Fruit fly (Drosophila melanogaster): ENCODE results near the gene Pburs.

The Pburs gene

dm6 chr2L:14410331-14410730, 6.8 kb downstream of the Pburs start (continued):
- TF ChIP-seq z (GFP tag; IDR thresholded peaks at IDR 0.05): 0 out of 3 replicates have a peak, but pooled peaks have one; percentile 57
- peak; percentile 81 for TF ChIP-seq Aef1 (GFP tag; IDR thresholded peaks at IDR 0.05)
- TF ChIP-seq sna (GFP tag; IDR thresholded peaks at IDR 0.05; ENCODE audit: partially characterized antibody): peak; percentile 33
- peak; percentile 53 for TF ChIP-seq run (tag; optimal IDR thresholded peaks at IDR 0.05)
- TF ChIP-seq CG31365 (tag; optimal IDR thresholded peaks at IDR 0.05): peak; percentile 29
- TF ChIP-seq stwl (tag; optimal IDR thresholded peaks at IDR 0.05): peak; percentile 37
- peak; percentile 58; the same call in 1 of the 2 replicates for TF ChIP-seq CG32532 (GFP tag; IDR thresholded peaks at IDR 0.05)
- 0 out of 2 replicates have a peak, but pooled peaks have one; percentile 24 for TF ChIP-seq ato (GFP tag; IDR thresholded peaks at IDR 0.05; ENCODE audit: partially characterized antibody)
- TF ChIP-seq CG2199 (GFP tag; IDR thresholded peaks at IDR 0.05): 0 out of 3 replicates have a peak, but pooled peaks have one; percentile 25
- peak; percentile 19 for TF ChIP-seq sug (tag; optimal IDR thresholded peaks at IDR 0.05)
- TF ChIP-seq sc (optimal IDR thresholded peaks at IDR 0.05): no peak
- no peak for TF ChIP-seq sc (GFP tag; optimal IDR thresholded peaks at IDR 0.05)
- TF ChIP-seq Dll (GFP tag; IDR thresholded peaks at IDR 0.05; ENCODE audit: partially characterized antibody): 0 out of 4 replicates have a peak, but pooled peaks have one; percentile 12
- peak; percentile 31 for TF ChIP-seq Abd-B (GFP tag; optimal IDR thresholded peaks at IDR 0.05)
- peak; percentile 91 for TF ChIP-seq chinmo (GFP tag; IDR thresholded peaks at IDR 0.05; ENCODE audit: partially characterized antibody)
- peak; percentile 72 for TF ChIP-seq kah (GFP tag; optimal IDR thresholded peaks at IDR 0.05)
- no peak for TF ChIP-seq tup (GFP tag; optimal IDR thresholded peaks at IDR 0.05)
- TF ChIP-seq row (GFP tag; IDR thresholded peaks at IDR 0.05): peak; percentile 7; the same call in 1 of the 3 replicates
- peak; percentile 94 for TF ChIP-seq sd (tag; optimal IDR thresholded peaks at IDR 0.05)
- 0 out of 2 replicates have a peak, but pooled peaks have one; percentile 11 for TF ChIP-seq nerfin-2 (GFP tag; IDR thresholded peaks at IDR 0.05; ENCODE audit: partially characterized antibody)
- peak; percentile 22; the same call in 1 of the 2 replicates for TF ChIP-seq CG14014 (GFP tag; IDR thresholded peaks at IDR 0.05)
- TF ChIP-seq Lim3 (GFP tag; IDR thresholded peaks at IDR 0.05): no peak
- TF ChIP-seq Doc2 (GFP tag; IDR thresholded peaks at IDR 0.05): no peak
- peak; percentile 98 for TF ChIP-seq sr (GFP tag; IDR thresholded peaks at IDR 0.05)
- peak; percentile 11 for TF ChIP-seq nom (GFP tag; optimal IDR thresholded peaks at IDR 0.05)
- no peak for TF ChIP-seq CG9609 (GFP tag; optimal IDR thresholded peaks at IDR 0.05)
- peak; percentile 39 for TF ChIP-seq nau (GFP tag; optimal IDR thresholded peaks at IDR 0.05)
- TF ChIP-seq phol (tag; optimal IDR thresholded peaks at IDR 0.05): peak; percentile 85
- TF ChIP-seq cg (GFP tag; optimal IDR thresholded peaks at IDR 0.05): peak; percentile 98
- no peak for TF ChIP-seq Awh (GFP tag; IDR thresholded peaks at IDR 0.05)
- TF ChIP-seq tna (GFP tag; IDR thresholded peaks at IDR 0.05; ENCODE audit: partially characterized antibody): peak; percentile 15; the same call in 1 of the 2 replicates
- TF ChIP-seq Atf6 (GFP tag; IDR thresholded peaks at IDR 0.05): peak; percentile 39; the same call in 1 of the 2 replicates
- peak; percentile 58; the same call in 1 of the 2 replicates for TF ChIP-seq rib (GFP tag; IDR thresholded peaks at IDR 0.05)
- no peak for TF ChIP-seq inv (GFP tag; IDR thresholded peaks at IDR 0.05; ENCODE audit: partially characterized antibody)
- TF ChIP-seq CG42726 (GFP tag; IDR thresholded peaks at IDR 0.05; ENCODE audit: partially characterized antibody): no peak
- peak; percentile 99 for TF ChIP-seq Nf-YC (tag; optimal IDR thresholded peaks at IDR 0.05)
- 0 out of 2 replicates have a peak, but pooled peaks have one; percentile 36 for TF ChIP-seq ara (GFP tag; IDR thresholded peaks at IDR 0.05)
- TF ChIP-seq Hey (tag; optimal IDR thresholded peaks at IDR 0.05): peak; percentile 6
- peak; percentile 18; the same call in 1 of the 2 replicates for TF ChIP-seq CG13287 (GFP tag; IDR thresholded peaks at IDR 0.05; ENCODE audit: partially characterized antibody)
- no peak for TF ChIP-seq lov (optimal IDR thresholded peaks at IDR 0.05)
- TF ChIP-seq lov (GFP tag; IDR thresholded peaks at IDR 0.05): 0 out of 3 replicates have a peak, but pooled peaks have one; percentile 64
- TF ChIP-seq Deaf1 (tag; optimal IDR thresholded peaks at IDR 0.05): peak; percentile 69
- TF ChIP-seq CG6791 (GFP tag; IDR thresholded peaks at IDR 0.05; ENCODE audit: partially characterized antibody): 0 out of 3 replicates have a peak, but pooled peaks have one; percentile 11
- TF ChIP-seq exex (tag; optimal IDR thresholded peaks at IDR 0.05): peak; percentile 20
- peak in 1 of 2 experiments; percentile 10 for TF ChIP-seq Pdp1 (GFP tag; optimal IDR thresholded peaks at IDR 0.05)
- peak; percentile 71 for TF ChIP-seq vvl (GFP tag; IDR thresholded peaks at IDR 0.05)
- TF ChIP-seq Oli (tag; optimal IDR thresholded peaks at IDR 0.05): no peak
